Fruit fly (Drosophila melanogaster) whole organism, pupa: ENCODE results near the gene Dpm1.

Source experiments
- CG10348 ChIP-seq: fragments of 200-800 bp; sonication (Bioruptor generic); IDR thresholded peaks from 2 replicates; pipeline ENCODE4 v1.3.6; 2022; ENCODE audit warnings: missing biosample characterization, missing genetic modification characterization
- CG34367 ChIP-seq: fragments of 200-800 bp; sonication (Bioruptor generic); optimal IDR thresholded peaks from 2 replicates; lab custom pipeline; 2018; ENCODE audit warnings: missing biosample characterization, mild to moderate bottlenecking, missing genetic modification characterization
- CG4496 ChIP-seq: fragments of 200-800 bp; sonication (Bioruptor generic); IDR thresholded peaks from 3 replicates; pipeline ENCODE4 v1.3.6; 2022; ENCODE audit warnings: missing biosample characterization, missing genetic modification characterization
- EcR ChIP-seq: fragments of 200-800 bp; sonication (Bioruptor generic); optimal IDR thresholded peaks from 3 replicates; lab custom pipeline; 2019; ENCODE audit warnings: missing biosample characterization, missing genetic modification characterization, mild to moderate bottlenecking, moderate library complexity, missing genetic modification reagents
- Ets98B ChIP-seq: fragments of 200-800 bp; sonication (Bioruptor generic); IDR thresholded peaks from 2 replicates; pipeline ENCODE4 v1.3.6; 2022; ENCODE audit warnings: missing biosample characterization, missing genetic modification characterization

- TF ChIP-seq CG34367 (tag; lab: Kevin White, UChicago) (no peak), Ets98B (GFP tag; lab: Robert Waterston, UW) (no peak), CG4496 (no peak), CG10348 (GFP tag; lab: Robert Waterston, UW) (no peak), EcR (no peak)
These were observed 9.1 kb upstream of the Dpm1 start, which contains the start of gene CG31697 for dm6 chr2L:19535234-19535633.
